Worm (Caenorhabditis elegans) whole organism, L4 larva: ENCODE measurements around the gene eif-3.B.
A peak's percentile ranks its signal among the peaks of the same experiment; 100 is the strongest.

ENCODE experiments used
- D1046.2 ChIP-seq: fragments of 200-800 bp; sonication (Bioruptor generic); IDR thresholded peaks from 2 replicates; pipeline ENCODE4 v1.3.6; 2022; ENCODE audit warnings: missing genetic modification characterization, missing compliant biosample characterization
- F44E2.7 ChIP-seq: fragments of 200-800 bp; sonication (Bioruptor generic); IDR thresholded peaks from 2 replicates; pipeline ENCODE4 v2.1.2; 2022; ENCODE audit warnings: missing genetic modification characterization, missing compliant biosample characterization
- T20F7.1 ChIP-seq: fragments of 200-800 bp; sonication (Bioruptor generic); optimal IDR thresholded peaks from 2 replicates; lab custom pipeline; 2018; ENCODE audit warnings: mild to moderate bottlenecking, missing genetic modification characterization, missing compliant biosample characterization
- Y48G9A.11 ChIP-seq: fragments of 200-800 bp; sonication (Bioruptor generic); IDR thresholded peaks from 2 replicates; pipeline ENCODE4 v1.3.6; 2022; ENCODE audit warnings: missing genetic modification reagents, missing genetic modification characterization, missing compliant biosample characterization
- Y75B8A.6 ChIP-seq: fragments of 200-800 bp; sonication (Bioruptor generic); IDR thresholded peaks from 2 replicates; pipeline ENCODE4 v1.3.6; 2022; ENCODE audit warnings: missing genetic modification reagents, missing genetic modification characterization, missing compliant biosample characterization
- aha-1 ChIP-seq: fragments of 150-350 bp; peaks from one replicate; lab custom pipeline; 2014; ENCODE audit warnings: missing biosample characterization, missing genetic modification characterization
- aly-2 ChIP-seq: sonication (generic microtip); optimal IDR thresholded peaks from 2 replicates; lab custom pipeline; 2018; ENCODE audit warnings: missing biosample characterization, missing genetic modification characterization
- ama-1 ChIP-seq: fragments of 150-350 bp; optimal IDR thresholded peaks from 2 replicates; lab custom pipeline; 2014; ENCODE audit warnings: inconsistent platforms, mixed read lengths
- ceh-20 ChIP-seq: fragments of 200-800 bp; sonication (Bioruptor generic); IDR thresholded peaks from 2 replicates; pipeline ENCODE4 v1.3.6; 2022; ENCODE audit warnings: missing genetic modification reagents, missing genetic modification characterization, missing compliant biosample characterization
- dmd-6 ChIP-seq: fragments of 200-800 bp; sonication (Bioruptor generic); IDR thresholded peaks from 2 replicates; pipeline ENCODE4 v1.3.6; 2022; ENCODE audit warnings: missing genetic modification reagents, missing genetic modification characterization, missing compliant biosample characterization
- dpl-1 ChIP-seq: fragments of 150-350 bp; optimal IDR thresholded peaks from 2 replicates; lab custom pipeline; 2014; ENCODE audit warnings: missing biosample characterization, missing genetic modification reagents, missing genetic modification characterization
- duxl-1 ChIP-seq: sonication (generic microtip); optimal IDR thresholded peaks from 2 replicates; lab custom pipeline; 2016; ENCODE audit warnings: mild to moderate bottlenecking, missing genetic modification characterization, moderate library complexity, missing compliant biosample characterization; ENCODE audit not compliant: poor library complexity
- dve-1 ChIP-seq: sonication (generic microtip); optimal IDR thresholded peaks from 2 replicates; lab custom pipeline; 2017; ENCODE audit warnings: antibody characterized with exemption, mild to moderate bottlenecking, missing genetic modification characterization, missing compliant biosample characterization; ENCODE audit not compliant: insufficient read depth
- hif-1 ChIP-seq, 2 experiments: sonication (generic microtip); optimal IDR thresholded peaks; 2 replicates each; lab custom pipeline; 2016 to 2017; ENCODE audit warnings: missing compliant biosample characterization in 2 of 2, missing genetic modification characterization in 2 of 2, missing genetic modification reagents in 2 of 2, missing genotype in 2 of 2, mild to moderate bottlenecking in 1 of 2
- hlh-11 ChIP-seq: fragments of 200-800 bp; sonication (Bioruptor generic); optimal IDR thresholded peaks from 2 replicates; lab custom pipeline; 2018; ENCODE audit warnings: mild to moderate bottlenecking, missing genetic modification characterization, missing compliant biosample characterization
- hlh-30 ChIP-seq: sonication (generic microtip); optimal IDR thresholded peaks from 2 replicates; lab custom pipeline; 2017; ENCODE audit warnings: antibody characterized with exemption, mild to moderate bottlenecking, missing genetic modification characterization, missing compliant biosample characterization; ENCODE audit not compliant: insufficient read depth
- hmg-1.1 ChIP-seq: fragments of 200-800 bp; sonication (Bioruptor generic); IDR thresholded peaks from 2 replicates; pipeline ENCODE4 v1.3.6; 2022; ENCODE audit warnings: missing genetic modification reagents, missing genetic modification characterization, missing compliant biosample characterization
- lin-13 ChIP-seq: fragments of 150-350 bp; optimal IDR thresholded peaks from 2 replicates; lab custom pipeline; 2014; ENCODE audit warnings: missing biosample characterization, missing genetic modification reagents, missing genetic modification characterization
- lin-38 ChIP-seq: fragments of 200-800 bp; sonication (Bioruptor generic); IDR thresholded peaks from 2 replicates; pipeline ENCODE4 v1.3.6; 2022; ENCODE audit warnings: missing genetic modification reagents, missing genetic modification characterization, missing compliant biosample characterization
- lin-39 ChIP-seq: fragments of 150-350 bp; optimal IDR thresholded peaks from 2 replicates; lab custom pipeline; 2014; ENCODE audit warnings: missing biosample characterization, missing genetic modification reagents, missing genetic modification characterization
- lir-3 ChIP-seq: sonication (generic microtip); optimal IDR thresholded peaks from 2 replicates; lab custom pipeline; 2016; ENCODE audit warnings: mild to moderate bottlenecking, missing genetic modification characterization, missing compliant biosample characterization
- lsy-2 ChIP-seq, 2 experiments: fragments of 150-350 bp in 1 of 2; sonication (generic microtip) in 1 of 2; optimal IDR thresholded peaks; 2 replicates each; lab custom pipeline; 2014 to 2017; ENCODE audit warnings: missing biosample characterization in 2 of 2, missing genetic modification characterization in 2 of 2
- mep-1 ChIP-seq: fragments of 150-350 bp; sonication (generic microtip); optimal IDR thresholded peaks from 3 replicates; lab custom pipeline; 2014; ENCODE audit warnings: missing biosample characterization, missing genetic modification characterization
- mes-2 ChIP-seq: sonication (generic microtip); optimal IDR thresholded peaks from 2 replicates; lab custom pipeline; 2016; ENCODE audit warnings: missing genotype, mild to moderate bottlenecking, missing genetic modification characterization, missing compliant biosample characterization; ENCODE audit not compliant: poor library complexity, severe bottlenecking
- nhr-11 ChIP-seq: fragments of 150-350 bp; optimal IDR thresholded peaks from 2 replicates; lab custom pipeline; 2014; ENCODE audit warnings: missing biosample characterization, missing genetic modification characterization
- nhr-111 ChIP-seq: fragments of 200-800 bp; sonication (Bioruptor generic); optimal IDR thresholded peaks from 2 replicates; lab custom pipeline; 2018; ENCODE audit warnings: mild to moderate bottlenecking, missing genetic modification characterization, missing compliant biosample characterization
- nhr-28 ChIP-seq: fragments of 150-350 bp; optimal IDR thresholded peaks from 2 replicates; lab custom pipeline; 2014; ENCODE audit warnings: missing biosample characterization, missing genetic modification characterization
- nhr-42 ChIP-seq: fragments of 200-800 bp; sonication (Bioruptor generic); IDR thresholded peaks from 2 replicates; pipeline ENCODE4 v1.3.6; 2022; ENCODE audit warnings: missing genetic modification characterization, missing compliant biosample characterization
- nhr-6 ChIP-seq: fragments of 150-350 bp; optimal IDR thresholded peaks from 2 replicates; lab custom pipeline; 2014; ENCODE audit warnings: missing biosample characterization, missing genetic modification characterization
- nhr-77 ChIP-seq: fragments of 150-350 bp; optimal IDR thresholded peaks from 2 replicates; lab custom pipeline; 2014; ENCODE audit warnings: missing biosample characterization, missing genetic modification characterization
- pha-4 ChIP-seq, 2 experiments: fragments of 150-350 bp in 1 of 2; fragments of 200-800 bp in 1 of 2; sonication (Bioruptor generic) in 1 of 2; IDR thresholded peaks in 1 of 2; optimal IDR thresholded peaks in 1 of 2; 2 replicates each; pipeline versions ENCODE4 v1.3.6 to Lab custom; 2014 to 2022; ENCODE audit warnings: missing genetic modification characterization in 2 of 2, missing genetic modification reagents in 2 of 2, missing biosample characterization in 1 of 2, missing compliant biosample characterization in 1 of 2
- php-3 ChIP-seq: fragments of 200-800 bp; sonication (Bioruptor generic); IDR thresholded peaks from 2 replicates; pipeline ENCODE4 v1.3.6; 2022; ENCODE audit warnings: missing genetic modification reagents, missing genetic modification characterization, missing compliant biosample characterization
- rbr-2 ChIP-seq: sonication (generic microtip); optimal IDR thresholded peaks from 2 replicates; lab custom pipeline; 2016; ENCODE audit warnings: missing genotype, missing genetic modification characterization, missing compliant biosample characterization
- saeg-2 ChIP-seq: fragments of 200-800 bp; sonication (Bioruptor generic); IDR thresholded peaks from 2 replicates; pipeline ENCODE4 v1.3.6; 2022; ENCODE audit warnings: missing genetic modification reagents, missing genetic modification characterization, missing compliant biosample characterization
- skn-1 ChIP-seq: fragments of 150-350 bp; optimal IDR thresholded peaks from 2 replicates; lab custom pipeline; 2014; ENCODE audit warnings: missing biosample characterization, missing genetic modification characterization
- spr-1 ChIP-seq: sonication (generic microtip); optimal IDR thresholded peaks from 2 replicates; lab custom pipeline; 2016; ENCODE audit warnings: mild to moderate bottlenecking, missing genetic modification characterization, missing compliant biosample characterization
- tag-97 ChIP-seq: fragments of 200-800 bp; sonication (Bioruptor generic); IDR thresholded peaks from 2 replicates; pipeline ENCODE4 v1.3.6; 2022; ENCODE audit warnings: missing genetic modification characterization, missing compliant biosample characterization
- vab-7 ChIP-seq: fragments of 200-800 bp; sonication (Bioruptor generic); IDR thresholded peaks from 2 replicates; pipeline ENCODE4 v1.3.6; 2022; ENCODE audit warnings: missing genetic modification reagents, missing genetic modification characterization, missing compliant biosample characterization
- zip-11 ChIP-seq: fragments of 200-800 bp; sonication (Bioruptor generic); IDR thresholded peaks from 2 replicates; pipeline ENCODE4 v1.3.6; 2022; ENCODE audit warnings: missing genetic modification characterization, missing compliant biosample characterization

The eif-3.B gene

DNA sequence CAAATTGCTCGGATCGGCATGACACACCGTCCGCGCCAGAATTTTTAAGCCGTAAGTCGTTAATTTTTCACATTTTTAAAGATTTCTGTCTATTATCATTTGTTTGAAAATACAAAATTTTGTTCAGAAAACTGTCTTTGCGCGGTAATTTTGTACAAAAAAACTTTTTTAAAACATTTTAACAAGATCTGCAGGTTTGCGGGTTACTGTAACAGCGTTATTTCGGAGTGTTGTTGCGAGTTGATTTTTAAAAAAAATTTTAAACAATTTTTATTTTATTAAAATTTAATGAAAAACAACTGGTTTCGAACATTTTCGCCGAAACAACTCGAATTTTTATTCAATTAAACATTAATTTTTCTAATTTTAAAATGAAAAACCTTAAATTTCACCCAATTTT lies 17.9 kb downstream of the eif-3.B start:
- TF ChIP-seq saeg-2 (no peak), aha-1 (tag; lab: Kevin White, UChicago) (peak; percentile 9), Y48G9A.11 (GFP tag; lab: Robert Waterston, UW) (peak; percentile 91), nhr-77 (tag; lab: Kevin White, UChicago) (no peak), skn-1 (no peak), pha-4 (GFP tag; IDR thresholded peaks at IDR 0.05; lab: Robert Waterston, UW) (no peak), pha-4 (tag; optimal IDR thresholded peaks at IDR 0.05; lab: Kevin White, UChicago) (no peak), nhr-42 (GFP tag; lab: Robert Waterston, UW) (no peak), T20F7.1 (GFP tag; lab: Kevin White, UChicago) (no peak)

DNA sequence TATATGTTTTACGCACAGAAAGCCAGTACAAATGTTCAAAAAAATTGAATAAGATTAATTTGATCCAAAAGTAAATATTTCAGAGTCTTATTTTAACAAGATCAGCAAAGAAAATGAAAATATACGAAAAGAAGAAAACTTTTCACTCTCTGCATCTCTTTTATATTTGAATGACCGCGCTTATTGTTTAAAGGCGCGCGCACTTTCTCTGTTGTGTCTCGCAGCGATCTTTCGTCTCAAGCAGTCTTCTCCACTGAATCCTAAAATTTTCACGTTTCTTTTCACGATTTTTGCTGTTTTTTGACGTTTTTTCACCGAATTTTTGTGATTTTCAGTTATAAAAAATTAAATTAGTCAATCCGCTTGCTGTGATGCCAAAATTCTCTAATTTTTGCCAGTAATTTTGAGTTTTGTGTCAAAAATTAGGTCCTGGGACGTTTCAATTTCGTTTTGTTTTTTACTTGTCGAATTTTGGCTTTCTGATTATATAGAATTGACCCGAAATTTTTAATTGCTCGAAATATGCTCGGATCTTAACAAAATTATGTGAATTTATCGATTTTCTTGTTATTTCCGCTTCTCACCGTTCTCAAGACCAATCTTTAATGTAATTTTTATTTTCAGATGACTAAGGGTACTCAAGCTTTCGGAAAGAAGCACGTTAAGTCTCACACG lies 19.8 kb downstream of the eif-3.B start, which contains the start of gene W01D2.1:
Gene W01D2.1, plus strand, starts transcription at position 625 of the 675 bp plus-strand sequence.
- TF ChIP-seq lin-13 (GFP tag; lab: Kevin White, UChicago) (peak; percentile 57), hlh-11 (tag; lab: Kevin White, UChicago) (peak; percentile 38), dve-1 (tag; lab: Kevin White, UChicago) (peak; percentile 64), spr-1 (tag; lab: Kevin White, UChicago) (no peak), lin-39 (no peak), lsy-2 (tag; optimal IDR thresholded peaks at IDR 0.05; lab: Kevin White, UChicago) (peak in 1 of 2 experiments; percentile 86), dmd-6 (GFP tag; lab: Robert Waterston, UW) (peak; percentile 30; the same call in 1 of the 2 replicates), hmg-1.1 (GFP tag; lab: Robert Waterston, UW) (peak; percentile 47; the same call in 1 of the 2 replicates), Y75B8A.6 (no peak), tag-97 (no peak), nhr-6 (tag; lab: Kevin White, UChicago) (peak; percentile 42), nhr-77 (tag; lab: Kevin White, UChicago) (peak; percentile 75), nhr-11 (peak; percentile 11), duxl-1 (tag; lab: Kevin White, UChicago) (peak; percentile 10), php-3 (GFP tag; lab: Robert Waterston, UW) (no peak), pha-4 (GFP tag; IDR thresholded peaks at IDR 0.05; lab: Robert Waterston, UW) (0 out of 2 replicates have a peak, but pooled peaks have one; percentile 18), pha-4 (tag; optimal IDR thresholded peaks at IDR 0.05; lab: Kevin White, UChicago) (peak; percentile 84), hif-1 (tag; optimal IDR thresholded peaks at IDR 0.05; lab: Kevin White, UChicago) (peak in 1 of 2 experiments; percentile 44), ceh-20 (GFP tag; lab: Robert Waterston, UW) (no peak), aly-2 (tag; lab: Kevin White, UChicago) (no peak), ama-1 (peak; percentile 47), zip-11 (GFP tag; lab: Robert Waterston, UW) (no peak), lir-3 (tag; lab: Kevin White, UChicago) (no peak), vab-7 (GFP tag; lab: Robert Waterston, UW) (no peak), mep-1 (tag; lab: Kevin White, UChicago) (peak; percentile 62), nhr-28 (tag; lab: Kevin White, UChicago) (peak; percentile 35), rbr-2 (tag; lab: Kevin White, UChicago) (peak; percentile 18), hlh-30 (tag; lab: Kevin White, UChicago) (peak; percentile 74), D1046.2 (no peak), lin-38 (GFP tag; lab: Robert Waterston, UW) (peak; percentile 57), mes-2 (tag; lab: Kevin White, UChicago) (peak; percentile 68), F44E2.7 (GFP tag; lab: Robert Waterston, UW) (no peak), nhr-111 (no peak), dpl-1 (GFP tag; lab: Kevin White, UChicago) (peak; percentile 87)
- TF ChIP-seq, all 104 proteins: peak for 20
